Worm (Caenorhabditis elegans): ENCODE data around the gene ttr-10.
A peak's percentile ranks its signal among the peaks of the same experiment; 100 is the strongest.
"Not testable (repeated sequence)": the region's sequence is repeated elsewhere in the genome, so short reads cannot be mapped to it uniquely, and the experiment has no call there.

The ttr-10 gene

ce11 chrV:7548499-7548898, 5.2 kb downstream of the ttr-10 start:
- peak; percentile 53 for TF ChIP-seq rpc-1 (optimal IDR thresholded peaks at IDR 0.05)
- TF ChIP-seq rpc-1 (tag; optimal IDR thresholded peaks at IDR 0.05): peak; percentile 73
- peak; percentile 72; the same call in 1 of the 2 replicates for TF ChIP-seq let-526 (GFP tag; IDR thresholded peaks at IDR 0.05)
- TF ChIP-seq ceh-100 (GFP tag; IDR thresholded peaks at IDR 0.05): peak; percentile 27; the same call in 1 of the 2 replicates
- TF ChIP-seq nfya-2 (GFP tag; IDR thresholded peaks at IDR 0.05): 0 out of 2 replicates have a peak, but pooled peaks have one; percentile 23
- 0 out of 2 replicates have a peak, but pooled peaks have one; percentile 71 for TF ChIP-seq cebp-2 (GFP tag; IDR thresholded peaks at IDR 0.05)
- peak; percentile 59 for TF ChIP-seq die-1 (tag; optimal IDR thresholded peaks at IDR 0.05)
- TF ChIP-seq nhr-120 (GFP tag; IDR thresholded peaks at IDR 0.05): peak; percentile 72; the same call in 1 of the 2 replicates
- peak; percentile 47 for TF ChIP-seq mxl-1 (tag; optimal IDR thresholded peaks at IDR 0.05)
- TF ChIP-seq F37B4.10 (GFP tag; IDR thresholded peaks at IDR 0.05): 0 out of 2 replicates have a peak, but pooled peaks have one; percentile 11
- TF ChIP-seq rcor-1 (GFP tag; IDR thresholded peaks at IDR 0.05): peak; percentile 78
- TF ChIP-seq attf-6 (GFP tag; IDR thresholded peaks at IDR 0.05): peak; percentile 49
- TF ChIP-seq F57A8.1 (GFP tag; optimal IDR thresholded peaks at IDR 0.05): peak; percentile 36
- peak; percentile 74; the same call in 1 of the 2 replicates for TF ChIP-seq ztf-25 (GFP tag; IDR thresholded peaks at IDR 0.05)
- TF ChIP-seq athp-1 (tag; optimal IDR thresholded peaks at IDR 0.05): peak; percentile 47
- peak; percentile 93 for TF ChIP-seq aptf-3 (GFP tag; IDR thresholded peaks at IDR 0.05)
- TF ChIP-seq bed-1 (GFP tag; IDR thresholded peaks at IDR 0.05): peak; percentile 84; the same call in 1 of the 2 replicates
- peak; percentile 45 for TF ChIP-seq him-1 (tag; optimal IDR thresholded peaks at IDR 0.05)
- TF ChIP-seq madf-8 (GFP tag; conservative IDR thresholded peaks at IDR 0.05): peak; percentile 43
- peak; percentile 70 for TF ChIP-seq C17E4.6 (GFP tag; IDR thresholded peaks at IDR 0.05)
- peak; percentile 51; the same call in 1 of the 2 replicates for TF ChIP-seq sea-2 (GFP tag; IDR thresholded peaks at IDR 0.05)
- TF ChIP-seq ekl-4 (GFP tag; IDR thresholded peaks at IDR 0.05): peak; percentile 83; the same call in 1 of the 2 replicates
- TF ChIP-seq ceh-40 (GFP tag; IDR thresholded peaks at IDR 0.05): peak; percentile 77; the same call in 1 of the 2 replicates
- TF ChIP-seq madf-3 (GFP tag; IDR thresholded peaks at IDR 0.05): peak; percentile 63; the same call in 1 of the 2 replicates
- TF ChIP-seq lin-26 (GFP tag; IDR thresholded peaks at IDR 0.05): peak; percentile 97
- 0 out of 2 replicates have a peak, but pooled peaks have one; percentile 38 for TF ChIP-seq F39B2.1 (GFP tag; IDR thresholded peaks at IDR 0.05)
- TF ChIP-seq aptf-2 (GFP tag; conservative IDR thresholded peaks at IDR 0.05): peak; percentile 78
- peak; percentile 53; the same call in 1 of the 2 replicates for TF ChIP-seq B0019.2 (GFP tag; conservative IDR thresholded peaks at IDR 0.05)
- TF ChIP-seq F52B5.7 (tag; optimal IDR thresholded peaks at IDR 0.05): peak; percentile 50
- TF ChIP-seq pbrm-1 (GFP tag; IDR thresholded peaks at IDR 0.05): peak; percentile 69
- peak; percentile 91 for TF ChIP-seq Y56A3A.18 (GFP tag; IDR thresholded peaks at IDR 0.05)
- peak; percentile 10 for TF ChIP-seq ztf-22 (GFP tag; optimal IDR thresholded peaks at IDR 0.05)
- peak; percentile 47; the same call in 1 of the 2 replicates for TF ChIP-seq ceh-91 (GFP tag; IDR thresholded peaks at IDR 0.05)
- TF ChIP-seq ceh-58 (GFP tag; IDR thresholded peaks at IDR 0.05): peak; percentile 81; the same call in 1 of the 2 replicates
- peak; percentile 36; the same call in 1 of the 2 replicates for TF ChIP-seq hmg-20 (GFP tag; IDR thresholded peaks at IDR 0.05)
- peak; percentile 30 for TF ChIP-seq ztf-18 (tag; optimal IDR thresholded peaks at IDR 0.05)
- peak; percentile 87 for TF ChIP-seq D2030.7 (GFP tag; IDR thresholded peaks at IDR 0.05)
- peak; percentile 85 for TF ChIP-seq tbp1 (GFP tag; optimal IDR thresholded peaks at IDR 0.05)
- peak; percentile 36; the same call in 1 of the 2 replicates for TF ChIP-seq cebp-1 (GFP tag; IDR thresholded peaks at IDR 0.05)
- not testable (repeated sequence) for TF ChIP-seq cebp-1 (tag; optimal IDR thresholded peaks at IDR 0.05)
- TF ChIP-seq Y95B8A.8 (GFP tag; IDR thresholded peaks at IDR 0.05): peak; percentile 73
- TF ChIP-seq bed-2 (GFP tag; IDR thresholded peaks at IDR 0.05): peak; percentile 66; the same call in 1 of the 2 replicates
- TF ChIP-seq nhr-90 (tag; optimal IDR thresholded peaks at IDR 0.05): peak; percentile 58
- peak; percentile 67 for TF ChIP-seq mcd-1 (GFP tag; IDR thresholded peaks at IDR 0.05)
- 0 out of 2 replicates have a peak, but pooled peaks have one; percentile 57 for TF ChIP-seq egl-18 (GFP tag; IDR thresholded peaks at IDR 0.05)
- peak; percentile 71; the same call in 1 of the 2 replicates for TF ChIP-seq ztf-28 (GFP tag; IDR thresholded peaks at IDR 0.05)
- TF ChIP-seq Y53F4B.3 (GFP tag; IDR thresholded peaks at IDR 0.05): peak; percentile 62; the same call in 1 of the 2 replicates
- peak; percentile 57 for TF ChIP-seq lin-54 (GFP tag; optimal IDR thresholded peaks at IDR 0.05)
- 0 out of 2 replicates have a peak, but pooled peaks have one; percentile 59 for TF ChIP-seq lag-1 (GFP tag; IDR thresholded peaks at IDR 0.05)

Measured in whole organism, young adult.